Worm (Caenorhabditis elegans): Measurements from ENCODE around the gene lips-13.

Gene lips-13

ce11 chrII:1132750-1133149 lies 14.9 kb upstream of the lips-13 start:
- TF ChIP-seq sem-4 (tag; optimal IDR thresholded peaks at IDR 0.05), result no peak
- no peak for TF ChIP-seq blmp-1 (tag; optimal IDR thresholded peaks at IDR 0.05; ENCODE audit: insufficient read depth)
- no peak for TF ChIP-seq gmeb-1 (tag; optimal IDR thresholded peaks at IDR 0.05)

- TF ChIP-seq nhr-77 (tag; optimal IDR thresholded peaks at IDR 0.05) (no peak), lin-11 (tag; optimal IDR thresholded peaks at IDR 0.05) (no peak), ztf-1 (GFP tag; conservative IDR thresholded peaks at IDR 0.05) (no peak), skn-1 (tag; optimal IDR thresholded peaks at IDR 0.05) (no peak), lin-13 (GFP tag; optimal IDR thresholded peaks at IDR 0.05) (no peak), F13H6.1 (tag; optimal IDR thresholded peaks at IDR 0.05) (no peak), unc-39 (tag; optimal IDR thresholded peaks at IDR 0.05) (no peak), nhr-129 (tag; optimal IDR thresholded peaks at IDR 0.05) (no peak), fos-1 (tag; optimal IDR thresholded peaks at IDR 0.05) (no peak), unc-62 (GFP tag; optimal IDR thresholded peaks at IDR 0.05) (no peak), sem-4 (tag; optimal IDR thresholded peaks at IDR 0.05) (no peak), lin-39 (tag; optimal IDR thresholded peaks at IDR 0.05) (no peak)
These were observed 14.0 kb upstream of the lips-13 start for ce11 chrII:1131821-1132220.

ce11 chrII:1131367-1131766 lies 13.5 kb upstream of the lips-13 start:
- TF ChIP-seq Y55F3AM.14 (GFP tag; optimal IDR thresholded peaks at IDR 0.05) (no peak), unc-62 (GFP tag; optimal IDR thresholded peaks at IDR 0.05) (no peak), mab-5 (tag; optimal IDR thresholded peaks at IDR 0.05) (no peak), F13H6.1 (tag; optimal IDR thresholded peaks at IDR 0.05) (no peak), skn-1 (tag; optimal IDR thresholded peaks at IDR 0.05) (no peak), ceh-16 (tag; optimal IDR thresholded peaks at IDR 0.05) (no peak), lin-13 (GFP tag; optimal IDR thresholded peaks at IDR 0.05) (no peak), ama-1 (optimal IDR thresholded peaks at IDR 0.05) (no peak), nhr-237 (tag; optimal IDR thresholded peaks at IDR 0.05) (no peak), dmd-4 (tag; optimal IDR thresholded peaks at IDR 0.05) (no peak), ztf-11 (tag; optimal IDR thresholded peaks at IDR 0.05) (no peak), egl-27 (tag; optimal IDR thresholded peaks at IDR 0.05) (no peak), alr-1 (tag; optimal IDR thresholded peaks at IDR 0.05) (no peak)

ce11 chrII:1130241-1130640 lies 12.4 kb upstream of the lips-13 start:
- no peak for TF ChIP-seq nhr-129 (tag; optimal IDR thresholded peaks at IDR 0.05)
- TF ChIP-seq aly-2 (tag; optimal IDR thresholded peaks at IDR 0.05), result no peak
- no peak for TF ChIP-seq nhr-237 (tag; optimal IDR thresholded peaks at IDR 0.05)
- no peak for TF ChIP-seq unc-62 (GFP tag; optimal IDR thresholded peaks at IDR 0.05)

- TF ChIP-seq egl-27 (tag; optimal IDR thresholded peaks at IDR 0.05) (no peak), mdl-1 (tag; optimal IDR thresholded peaks at IDR 0.05) (no peak), crh-2 (tag; optimal IDR thresholded peaks at IDR 0.05) (no peak), nhr-21 (tag; optimal IDR thresholded peaks at IDR 0.05) (no peak), nhr-12 (tag; optimal IDR thresholded peaks at IDR 0.05) (no peak), elt-3 (tag; optimal IDR thresholded peaks at IDR 0.05) (no peak), R02D3.7 (tag; optimal IDR thresholded peaks at IDR 0.05) (no peak), snpc-4 (tag; optimal IDR thresholded peaks at IDR 0.05) (no peak), ceh-16 (tag; optimal IDR thresholded peaks at IDR 0.05) (no peak), nhr-77 (tag; optimal IDR thresholded peaks at IDR 0.05) (no peak), aly-2 (tag; optimal IDR thresholded peaks at IDR 0.05) (no peak), sma-9 (GFP tag; optimal IDR thresholded peaks at IDR 0.05) (no peak), sma-9 (tag; optimal IDR thresholded peaks at IDR 0.05) (no peak), ZK546.5 (tag; optimal IDR thresholded peaks at IDR 0.05) (no peak), skn-1 (tag; optimal IDR thresholded peaks at IDR 0.05) (no peak), mbf-1 (tag; optimal IDR thresholded peaks at IDR 0.05) (no peak), ama-1 (optimal IDR thresholded peaks at IDR 0.05) (no peak)
These were observed 9.8 kb upstream of the lips-13 start, which contains the start of gene taf-6.1 for ce11 chrII:1127676-1128075. Gene taf-6.1 (plus strand): TSS chrII:1127976.

ce11 chrII:1126472-1126871 lies 8.6 kb upstream of the lips-13 start:
- TF ChIP-seq dmd-4 (tag; optimal IDR thresholded peaks at IDR 0.05), result no peak
- TF ChIP-seq sma-9 (GFP tag; optimal IDR thresholded peaks at IDR 0.05), result no peak
- TF ChIP-seq sma-9 (tag; optimal IDR thresholded peaks at IDR 0.05), result no peak
- TF ChIP-seq nhr-6 (tag; optimal IDR thresholded peaks at IDR 0.05), result no peak

All from whole organism, L2 larva.